Fruit fly (Drosophila melanogaster): ENCODE data around the gene Rpt2.

The Rpt2 gene

dm6 chr3R:23941643-23942424 is 10.5 kb upstream of the Rpt2 start (continued):
- TF ChIP-seq CG31388 (GFP tag; optimal IDR thresholded peaks at IDR 0.05) (no peak), slou (GFP tag; optimal IDR thresholded peaks at IDR 0.05) (no peak), MTF-1 (GFP tag; optimal IDR thresholded peaks at IDR 0.05; ENCODE audit: borderline replicate concordance) (no peak), pfk (GFP tag; optimal IDR thresholded peaks at IDR 0.05) (no peak)

dm6 chr3R:23940840-23941364 is 9.5 kb upstream of the Rpt2 start:
- TF ChIP-seq ab (GFP tag; optimal IDR thresholded peaks at IDR 0.05) (no peak), CG3065 (GFP tag; optimal IDR thresholded peaks at IDR 0.05) (no peak), NfI (GFP tag; optimal IDR thresholded peaks at IDR 0.05) (no peak), crol (GFP tag; IDR thresholded peaks at IDR 0.05) (no peak), CG11456 (GFP tag; IDR thresholded peaks at IDR 0.05) (no peak), CG7372 (GFP tag; IDR thresholded peaks at IDR 0.05) (0 out of 2 replicates have a peak, but pooled peaks have one; percentile 4), sens (GFP tag) (peak; percentile 54), NK7.1 (GFP tag; optimal IDR thresholded peaks at IDR 0.05) (no peak), Dbx (GFP tag; IDR thresholded peaks at IDR 0.05) (no peak), H15 (GFP tag; IDR thresholded peaks at IDR 0.05) (no peak), CG1647 (GFP tag; optimal IDR thresholded peaks at IDR 0.05) (no peak), Six4 (GFP tag; optimal IDR thresholded peaks at IDR 0.05) (no peak), CG12299 (tag; optimal IDR thresholded peaks at IDR 0.05) (no peak), sqz (GFP tag; optimal IDR thresholded peaks at IDR 0.05) (peak; percentile 46), H2.0 (GFP tag; IDR thresholded peaks at IDR 0.05) (no peak), CG3281 (GFP tag; optimal IDR thresholded peaks at IDR 0.05) (no peak), kay (GFP tag; optimal IDR thresholded peaks at IDR 0.05) (no peak), CG10462 (GFP tag; optimal IDR thresholded peaks at IDR 0.05) (no peak), jigr1 (GFP tag; IDR thresholded peaks at IDR 0.05) (no peak), Med (GFP tag) (peak; percentile 51), C15 (GFP tag; IDR thresholded peaks at IDR 0.05) (no peak), CG6254 (GFP tag; optimal IDR thresholded peaks at IDR 0.05) (no peak), dimm (GFP tag; IDR thresholded peaks at IDR 0.05) (no peak), vvl (GFP tag; IDR thresholded peaks at IDR 0.05) (peak; percentile 7; the same call in 1 of the 2 replicates), HHEX (GFP tag; optimal IDR thresholded peaks at IDR 0.05) (no peak), cwo (GFP tag; optimal IDR thresholded peaks at IDR 0.05) (peak; percentile 95), prd (optimal IDR thresholded peaks at IDR 0.05) (no peak), prd (GFP tag; IDR thresholded peaks at IDR 0.05) (no peak), Ets65A (GFP tag) (peak; percentile 45), CG7987 (GFP tag; optimal IDR thresholded peaks at IDR 0.05) (peak; percentile 58)

dm6 chr3R:23939921-23940839 is 8.8 kb upstream of the Rpt2 start:
- TF ChIP-seq Hey (tag; optimal IDR thresholded peaks at IDR 0.05) = peak; percentile 87
- TF ChIP-seq CkIIα-i1 (GFP tag; IDR thresholded peaks at IDR 0.05) = peak; percentile 35; the same call in 1 of the 2 replicates
- peak; percentile 38 for TF ChIP-seq MESR4 (GFP tag; optimal IDR thresholded peaks at IDR 0.05)
- peak; percentile 75 for TF ChIP-seq Fer3 (tag; optimal IDR thresholded peaks at IDR 0.05)
- no peak for TF ChIP-seq inv (GFP tag; IDR thresholded peaks at IDR 0.05; ENCODE audit: partially characterized antibody)
- TF ChIP-seq CG10565 (GFP tag; optimal IDR thresholded peaks at IDR 0.05) = peak; percentile 30
- peak; percentile 89; the same call in 2 of the 3 replicates for TF ChIP-seq so (GFP tag; IDR thresholded peaks at IDR 0.05)
- peak; percentile 30 for TF ChIP-seq CTCF (GFP tag; optimal IDR thresholded peaks at IDR 0.05)
- TF ChIP-seq toy (GFP tag; IDR thresholded peaks at IDR 0.05) = peak; percentile 47; the same call in 1 of the 2 replicates
- TF ChIP-seq Ravus (GFP tag; IDR thresholded peaks at IDR 0.05) = no peak; the same call in 1 of the 2 replicates
- TF ChIP-seq Atf3 (GFP tag; optimal IDR thresholded peaks at IDR 0.05) = peak; percentile 39
- peak; percentile 66 for TF ChIP-seq repo (GFP tag; optimal IDR thresholded peaks at IDR 0.05)
- TF ChIP-seq CG9727 (GFP tag; optimal IDR thresholded peaks at IDR 0.05) = peak; percentile 86
- TF ChIP-seq shn (GFP tag; optimal IDR thresholded peaks at IDR 0.05) = no peak
- no peak for TF ChIP-seq Dad (GFP tag; optimal IDR thresholded peaks at IDR 0.05)

Measured in whole organism, embryonic.